Worm (Caenorhabditis elegans) whole organism, early embryonic: ENCODE data around the gene cyp-33E1.

Experiments
- B0310.2 ChIP-seq: sonication (generic microtip); optimal IDR thresholded peaks from 2 replicates; lab custom pipeline; 2016; ENCODE audit warnings: mild to moderate bottlenecking, missing genetic modification characterization, missing compliant biosample characterization
- aly-1 ChIP-seq: sonication (generic microtip); optimal IDR thresholded peaks from 2 replicates; lab custom pipeline; 2016; ENCODE audit warnings: missing genetic modification characterization, missing compliant biosample characterization
- ceh-36 ChIP-seq: sonication (generic microtip); optimal IDR thresholded peaks from 2 replicates; lab custom pipeline; 2016; ENCODE audit warnings: missing genetic modification characterization, inconsistent platforms, missing compliant biosample characterization
- flt-1 ChIP-seq: fragments of 200-800 bp; sonication (Bioruptor generic); IDR thresholded peaks from 2 replicates; pipeline ENCODE4 v1.3.6; 2022; ENCODE audit warnings: missing genetic modification characterization, missing compliant biosample characterization
- hnd-1 ChIP-seq: sonication (generic microtip); optimal IDR thresholded peaks from 2 replicates; lab custom pipeline; 2016; ENCODE audit warnings: missing genetic modification characterization, missing compliant biosample characterization
- pes-1 ChIP-seq: fragments of 200-800 bp; sonication (Bioruptor generic); IDR thresholded peaks from 2 replicates; pipeline ENCODE4 v1.3.6; 2022; ENCODE audit warnings: missing genetic modification reagents, missing genetic modification characterization, missing compliant biosample characterization
- tbx-11 ChIP-seq: fragments of 200-800 bp; sonication (Bioruptor generic); IDR thresholded peaks from 2 replicates; pipeline ENCODE4 v1.3.6; 2022; ENCODE audit warnings: missing genetic modification characterization, missing compliant biosample characterization

DNA sequence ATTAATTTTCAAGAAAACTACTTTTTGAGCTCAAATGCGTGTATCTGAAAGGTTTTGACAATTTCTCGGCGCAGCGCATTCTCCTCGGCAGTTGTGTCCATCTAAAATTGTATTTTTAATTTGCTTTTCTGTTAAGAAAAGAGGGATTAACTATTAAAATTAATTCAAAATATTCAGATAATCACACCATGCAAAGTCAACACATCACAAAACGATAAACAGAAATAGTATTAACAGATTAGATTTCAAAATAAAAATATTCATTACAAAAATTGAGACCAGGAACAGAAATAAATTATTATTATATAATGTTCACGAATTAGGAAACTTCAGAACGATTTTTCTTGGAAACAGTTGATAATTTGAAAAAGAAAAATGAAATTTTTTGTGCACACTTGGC is 38.1 kb upstream of the cyp-33E1 start, which contains the start of gene pole-2:
- TF ChIP-seq pes-1 (GFP tag; lab: Robert Waterston, UW) (no peak), ceh-36 (no peak), hnd-1 (tag; lab: Kevin White, UChicago) (no peak), aly-1 (tag; lab: Kevin White, UChicago) (no peak), flt-1 (GFP tag; lab: Robert Waterston, UW) (no peak), tbx-11 (GFP tag; lab: Robert Waterston, UW) (no peak), B0310.2 (no peak)
